Worm (Caenorhabditis elegans) whole organism, L1 larva: ENCODE results near the gene T03F7.6.

Experiments
- ama-1 ChIP-seq: fragments of 150-350 bp; optimal IDR thresholded peaks from 2 replicates; lab custom pipeline; 2014
- jun-1 ChIP-seq: fragments of 150-350 bp; optimal IDR thresholded peaks from 2 replicates; lab custom pipeline; 2014; ENCODE audit warnings: missing biosample characterization, missing genetic modification reagents, missing genetic modification characterization
- nhr-11 ChIP-seq: fragments of 150-350 bp; optimal IDR thresholded peaks from 2 replicates; lab custom pipeline; 2014; ENCODE audit warnings: missing biosample characterization, missing genetic modification characterization

DNA sequence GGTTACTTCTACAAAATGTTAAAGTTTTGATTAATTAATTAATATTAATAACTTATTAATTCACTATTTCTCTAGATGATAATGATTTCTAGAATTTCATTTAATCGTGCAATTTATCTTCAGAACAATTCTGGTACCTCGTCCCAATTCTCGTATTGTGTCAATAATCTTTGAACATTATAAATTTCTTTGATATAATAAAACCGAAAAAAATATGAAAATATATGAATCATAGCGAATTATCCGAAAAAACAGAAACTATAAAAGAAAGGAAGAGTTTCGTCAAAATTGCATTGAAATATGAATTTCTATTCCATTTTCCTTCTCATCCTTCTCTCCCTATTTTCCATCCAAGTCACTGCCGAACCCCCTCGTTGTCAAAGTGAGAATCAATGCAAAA is 43.8 kb upstream of the T03F7.6 start, which contains the start of gene T19B10.12:
- no peak for TF ChIP-seq jun-1 (tag; lab: Kevin White, UChicago)
- TF ChIP-seq nhr-11 (tag; lab: Kevin White, UChicago) = no peak
- TF ChIP-seq ama-1 (lab: Kevin White, UChicago) = no peak
